Worm (Caenorhabditis elegans) whole organism, L2 larva: ENCODE results near the gene fbxa-6.

Experiments used
- C34F6.9 ChIP-seq: fragments of 150-350 bp; optimal IDR thresholded peaks from 2 replicates; lab custom pipeline; 2014; ENCODE audit warnings: missing biosample characterization, missing genetic modification characterization
- ZK546.5 ChIP-seq: sonication (generic microtip); optimal IDR thresholded peaks from 2 replicates; lab custom pipeline; 2017; ENCODE audit warnings: missing biosample characterization, missing genetic modification characterization
- alr-1 ChIP-seq: fragments of 150-350 bp; optimal IDR thresholded peaks from 2 replicates; lab custom pipeline; 2014; ENCODE audit warnings: missing biosample characterization, missing genetic modification characterization
- aly-2 ChIP-seq: fragments of 150-350 bp; optimal IDR thresholded peaks from 2 replicates; lab custom pipeline; 2014; ENCODE audit warnings: missing biosample characterization, missing genetic modification characterization
- ama-1 ChIP-seq: fragments of 150-350 bp; optimal IDR thresholded peaks from 2 replicates; lab custom pipeline; 2018; ENCODE audit warnings: inconsistent platforms
- blmp-1 ChIP-seq: sonication (generic microtip); optimal IDR thresholded peaks from 2 replicates; lab custom pipeline; 2017; ENCODE audit warnings: missing genetic modification characterization, mild to moderate bottlenecking, missing compliant biosample characterization, antibody characterized with exemption, moderate library complexity; ENCODE audit not compliant: insufficient read depth
- ceh-16 ChIP-seq: fragments of 150-350 bp; optimal IDR thresholded peaks from 2 replicates; lab custom pipeline; 2014; ENCODE audit warnings: missing biosample characterization, missing genetic modification characterization
- crh-2 ChIP-seq: sonication (generic microtip); optimal IDR thresholded peaks from 2 replicates; lab custom pipeline; 2017; ENCODE audit warnings: missing biosample characterization, missing genetic modification characterization
- dmd-4 ChIP-seq: sonication (generic microtip); optimal IDR thresholded peaks from 2 replicates; lab custom pipeline; 2017; ENCODE audit warnings: missing biosample characterization, missing genetic modification characterization
- egl-27 ChIP-seq: sonication (generic microtip); optimal IDR thresholded peaks from 3 replicates; lab custom pipeline; 2017; ENCODE audit warnings: missing biosample characterization, missing genetic modification reagents, missing genetic modification characterization
- elt-1 ChIP-seq: fragments of 150-350 bp; optimal IDR thresholded peaks from 2 replicates; lab custom pipeline; 2014; ENCODE audit warnings: missing biosample characterization, missing genetic modification characterization
- elt-3 ChIP-seq: sonication (generic microtip); optimal IDR thresholded peaks from 2 replicates; lab custom pipeline; 2017; ENCODE audit warnings: missing biosample characterization, missing genetic modification characterization
- fos-1 ChIP-seq: fragments of 150-350 bp; optimal IDR thresholded peaks from 2 replicates; lab custom pipeline; 2014; ENCODE audit warnings: missing biosample characterization, missing genetic modification characterization
- gmeb-1 ChIP-seq: fragments of 150-350 bp; optimal IDR thresholded peaks from 2 replicates; lab custom pipeline; 2014; ENCODE audit warnings: missing biosample characterization, missing genetic modification characterization
- lin-11 ChIP-seq: fragments of 150-350 bp; sonication (generic microtip); optimal IDR thresholded peaks from 2 replicates; lab custom pipeline; 2014; ENCODE audit warnings: missing biosample characterization, missing genetic modification characterization, inconsistent platforms, mixed read lengths
- lin-13 ChIP-seq: fragments of 150-350 bp; optimal IDR thresholded peaks from 2 replicates; lab custom pipeline; 2014; ENCODE audit warnings: missing biosample characterization, missing genetic modification reagents, missing genetic modification characterization
- lin-39 ChIP-seq: fragments of 150-350 bp; optimal IDR thresholded peaks from 2 replicates; lab custom pipeline; 2014; ENCODE audit warnings: missing biosample characterization, missing genetic modification reagents, missing genetic modification characterization
- lsy-2 ChIP-seq, 2 experiments: fragments of 150-350 bp in 1 of 2; sonication (generic microtip) in 1 of 2; optimal IDR thresholded peaks; 2 replicates each; lab custom pipeline; 2014 to 2017; ENCODE audit warnings: missing biosample characterization in 2 of 2, missing genetic modification characterization in 2 of 2
- mab-5 ChIP-seq: fragments of 150-350 bp; optimal IDR thresholded peaks from 2 replicates; lab custom pipeline; 2014; ENCODE audit warnings: missing biosample characterization, missing genetic modification characterization
- mbf-1 ChIP-seq: sonication (generic microtip); optimal IDR thresholded peaks from 2 replicates; lab custom pipeline; 2017; ENCODE audit warnings: missing biosample characterization, missing genetic modification characterization
- nhr-10 ChIP-seq: sonication (generic microtip); optimal IDR thresholded peaks from 2 replicates; lab custom pipeline; 2017; ENCODE audit warnings: missing biosample characterization, missing genetic modification characterization
- nhr-12 ChIP-seq: fragments of 150-350 bp; optimal IDR thresholded peaks from 2 replicates; lab custom pipeline; 2014; ENCODE audit warnings: missing biosample characterization, missing genetic modification characterization
- nhr-129 ChIP-seq: fragments of 150-350 bp; optimal IDR thresholded peaks from 2 replicates; lab custom pipeline; 2014; ENCODE audit warnings: missing biosample characterization, missing genetic modification characterization
- nhr-21 ChIP-seq: fragments of 150-350 bp; optimal IDR thresholded peaks from 2 replicates; lab custom pipeline; 2014; ENCODE audit warnings: missing biosample characterization, missing genetic modification characterization
- nhr-237 ChIP-seq: fragments of 150-350 bp; optimal IDR thresholded peaks from 2 replicates; lab custom pipeline; 2014; ENCODE audit warnings: missing biosample characterization, missing genetic modification characterization
- nhr-25 ChIP-seq: fragments of 150-350 bp; sonication (generic microtip); optimal IDR thresholded peaks from 3 replicates; lab custom pipeline; 2014; ENCODE audit warnings: missing biosample characterization, missing genetic modification characterization
- nhr-77 ChIP-seq: fragments of 150-350 bp; optimal IDR thresholded peaks from 2 replicates; lab custom pipeline; 2014; ENCODE audit warnings: missing biosample characterization, missing genetic modification characterization
- peb-1 ChIP-seq: fragments of 150-350 bp; optimal IDR thresholded peaks from 2 replicates; lab custom pipeline; 2014; ENCODE audit warnings: missing biosample characterization, missing genetic modification characterization
- sem-4 ChIP-seq: fragments of 150-350 bp; optimal IDR thresholded peaks from 2 replicates; lab custom pipeline; 2014; ENCODE audit warnings: missing biosample characterization, missing genetic modification reagents, missing genetic modification characterization
- skn-1 ChIP-seq: sonication (generic microtip); optimal IDR thresholded peaks from 2 replicates; lab custom pipeline; 2017; ENCODE audit warnings: missing biosample characterization, missing genetic modification characterization
- sma-3 ChIP-seq: sonication (generic microtip); optimal IDR thresholded peaks from 2 replicates; lab custom pipeline; 2016; ENCODE audit warnings: missing genetic modification reagents, missing genetic modification characterization, missing compliant biosample characterization
- snpc-4 ChIP-seq: fragments of 150-350 bp; optimal IDR thresholded peaks from 2 replicates; lab custom pipeline; 2014; ENCODE audit warnings: missing biosample characterization, missing genetic modification characterization
- unc-55 ChIP-seq: fragments of 150-350 bp; sonication (generic microtip); optimal IDR thresholded peaks from 3 replicates; lab custom pipeline; 2014; ENCODE audit warnings: missing biosample characterization, missing genetic modification reagents, missing genetic modification characterization
- zag-1 ChIP-seq: fragments of 150-350 bp; optimal IDR thresholded peaks from 2 replicates; lab custom pipeline; 2014; ENCODE audit warnings: missing biosample characterization, missing genetic modification characterization
- ztf-1 ChIP-seq: fragments of 200-800 bp; sonication (Bioruptor generic); conservative IDR thresholded peaks from 2 replicates; pipeline ENCODE4 v1.3.6; 2022; ENCODE audit warnings: missing genetic modification characterization, missing compliant biosample characterization
- ztf-11 ChIP-seq: sonication (generic microtip); optimal IDR thresholded peaks from 2 replicates; lab custom pipeline; 2017; ENCODE audit warnings: missing biosample characterization, missing genetic modification characterization
- ztf-4 ChIP-seq: fragments of 150-350 bp; optimal IDR thresholded peaks from 2 replicates; lab custom pipeline; 2014; ENCODE audit warnings: missing biosample characterization, missing genetic modification characterization

Gene fbxa-6

ce11 chrIII:42725-43124, 39.8 kb upstream of the fbxa-6 start:
- TF ChIP-seq egl-27 (tag; lab: Kevin White, UChicago) (no peak), C34F6.9 (tag; lab: Kevin White, UChicago) (no peak), fos-1 (tag; lab: Kevin White, UChicago) (no peak), ztf-11 (tag; lab: Kevin White, UChicago) (no peak), peb-1 (no peak), alr-1 (no peak), ceh-16 (tag; lab: Kevin White, UChicago) (no peak), nhr-25 (tag; lab: Kevin White, UChicago) (no peak), ztf-4 (tag; lab: Kevin White, UChicago) (no peak), nhr-10 (tag; lab: Kevin White, UChicago) (no peak), elt-3 (no peak)

ce11 chrIII:41484-41883, 38.6 kb upstream of the fbxa-6 start:
- no peak for TF ChIP-seq aly-2 (tag; lab: Kevin White, UChicago)
- no peak for TF ChIP-seq ztf-11 (tag; lab: Kevin White, UChicago)
- TF ChIP-seq nhr-129 (tag; lab: Kevin White, UChicago), result no peak
- TF ChIP-seq zag-1, result no peak

- TF ChIP-seq blmp-1 (peak; percentile 3), crh-2 (no peak)
These were observed 37.8 kb upstream of the fbxa-6 start, which contains the start of gene col-88 for ce11 chrIII:40580-41113. Gene col-88, plus strand, starts transcription at chrIII:41063.

ce11 chrIII:39516-39915, 36.6 kb upstream of the fbxa-6 start:
- TF ChIP-seq gmeb-1 (tag; lab: Kevin White, UChicago) (no peak), blmp-1 (no peak), unc-55 (GFP tag; lab: Kevin White, UChicago) (no peak), nhr-12 (tag; lab: Kevin White, UChicago) (no peak), ztf-11 (tag; lab: Kevin White, UChicago) (no peak), mab-5 (tag; lab: Kevin White, UChicago) (no peak), nhr-21 (tag; lab: Kevin White, UChicago) (no peak), lsy-2 (tag; optimal IDR thresholded peaks at IDR 0.05; lab: Kevin White, UChicago) (no peak), nhr-25 (tag; lab: Kevin White, UChicago) (no peak), ama-1 (lab: Kevin White, UChicago) (no peak), aly-2 (tag; lab: Kevin White, UChicago) (no peak), mbf-1 (no peak), sma-3 (GFP tag; lab: Kevin White, UChicago) (no peak), elt-1 (tag; lab: Kevin White, UChicago) (no peak), dmd-4 (tag; lab: Kevin White, UChicago) (no peak), elt-3 (no peak)

- TF ChIP-seq ztf-1, result no peak
- TF ChIP-seq ztf-4 (tag; lab: Kevin White, UChicago), result no peak
- TF ChIP-seq, all 48 proteins: peak for 0
These were observed 35.2 kb upstream of the fbxa-6 start, which contains the start of gene clp-10 for ce11 chrIII:38117-38516. Gene clp-10, minus strand, starts transcription at chrIII:38217.

- TF ChIP-seq nhr-237 (tag; lab: Kevin White, UChicago) (no peak), zag-1 (no peak), peb-1 (no peak), sem-4 (no peak), elt-1 (tag; lab: Kevin White, UChicago) (no peak), snpc-4 (no peak), gmeb-1 (tag; lab: Kevin White, UChicago) (no peak), nhr-77 (tag; lab: Kevin White, UChicago) (no peak), C34F6.9 (tag; lab: Kevin White, UChicago) (no peak), unc-55 (GFP tag; lab: Kevin White, UChicago) (no peak), crh-2 (no peak), nhr-129 (tag; lab: Kevin White, UChicago) (no peak), skn-1 (no peak), lin-11 (tag; lab: Kevin White, UChicago) (no peak), ZK546.5 (tag; lab: Kevin White, UChicago) (no peak), dmd-4 (tag; lab: Kevin White, UChicago) (no peak), lin-13 (no peak), lin-39 (tag; lab: Kevin White, UChicago) (no peak), lsy-2 (tag; optimal IDR thresholded peaks at IDR 0.05; lab: Kevin White, UChicago) (no peak), ama-1 (lab: Kevin White, UChicago) (no peak)
These were observed 30.4 kb upstream of the fbxa-6 start for ce11 chrIII:33257-33656.
